Fruit fly (Drosophila melanogaster) whole organism, prepupa: ENCODE results near the gene CG42335.
A peak's percentile ranks its signal among the peaks of the same experiment; 100 is the strongest.

ENCODE experiments used
- Blimp-1 ChIP-seq: fragments of 200-800 bp; sonication (Bioruptor generic); optimal IDR thresholded peaks from 3 replicates; lab custom pipeline; 2017; ENCODE audit warnings: missing biosample characterization, missing genetic modification characterization, mild to moderate bottlenecking, moderate library complexity, missing genetic modification reagents
- CG10669 ChIP-seq: fragments of 200-800 bp; sonication (Bioruptor generic); optimal IDR thresholded peaks from 3 replicates; lab custom pipeline; 2018; ENCODE audit warnings: missing biosample characterization, mild to moderate bottlenecking, missing genetic modification characterization, moderate library complexity
- CG11762 ChIP-seq: fragments of 200-800 bp; sonication (Bioruptor generic); optimal IDR thresholded peaks from 3 replicates; lab custom pipeline; 2016; ENCODE audit warnings: missing biosample characterization, missing genetic modification characterization; ENCODE audit not compliant: insufficient read depth
- CG11902 ChIP-seq: fragments of 200-800 bp; sonication (Bioruptor generic); optimal IDR thresholded peaks from 3 replicates; lab custom pipeline; 2016; ENCODE audit warnings: missing biosample characterization, missing genetic modification characterization
- CG15336 ChIP-seq: fragments of 200-800 bp; sonication (Bioruptor generic); IDR thresholded peaks from 2 replicates; pipeline ENCODE4 v1.3.6; 2022; ENCODE audit warnings: missing biosample characterization, missing genetic modification characterization
- CG31627 ChIP-seq: fragments of 200-800 bp; sonication (Bioruptor generic); optimal IDR thresholded peaks from 3 replicates; lab custom pipeline; 2016; ENCODE audit warnings: missing biosample characterization, missing genetic modification characterization
- CG34406 ChIP-seq: fragments of 200-800 bp; sonication (Bioruptor generic); optimal IDR thresholded peaks from 3 replicates; lab custom pipeline; 2016; ENCODE audit warnings: missing biosample characterization, missing genetic modification characterization
- CG4318 ChIP-seq: fragments of 200-800 bp; sonication (Bioruptor generic); optimal IDR thresholded peaks from 3 replicates; lab custom pipeline; 2017; ENCODE audit warnings: missing biosample characterization, mild to moderate bottlenecking, missing genetic modification characterization
- CG6808 ChIP-seq: fragments of 200-800 bp; sonication (Bioruptor generic); optimal IDR thresholded peaks from 3 replicates; lab custom pipeline; 2017; ENCODE audit warnings: missing biosample characterization, missing genetic modification characterization, mild to moderate bottlenecking, moderate library complexity, missing genetic modification reagents
- CG6854 ChIP-seq: fragments of 200-800 bp; sonication (Bioruptor generic); optimal IDR thresholded peaks from 2 replicates; lab custom pipeline; 2017; ENCODE audit warnings: missing biosample characterization, mild to moderate bottlenecking, missing genetic modification characterization
- CG7368 ChIP-seq: fragments of 200-800 bp; sonication (Bioruptor generic); optimal IDR thresholded peaks from 3 replicates; lab custom pipeline; 2016; ENCODE audit warnings: missing biosample characterization, missing genetic modification characterization
- CG8119 ChIP-seq: fragments of 200-800 bp; sonication (Bioruptor generic); IDR thresholded peaks from 3 replicates; pipeline ENCODE4 v1.3.6; 2022; ENCODE audit warnings: missing biosample characterization, missing genetic modification characterization
- CG9139 ChIP-seq: fragments of 200-800 bp; sonication (Bioruptor generic); optimal IDR thresholded peaks from 3 replicates; lab custom pipeline; 2017; ENCODE audit warnings: missing biosample characterization, mild to moderate bottlenecking, missing genetic modification characterization
- Eip75B ChIP-seq: fragments of 200-800 bp; sonication (Bioruptor generic); optimal IDR thresholded peaks from 3 replicates; lab custom pipeline; 2016; ENCODE audit warnings: missing biosample characterization, missing genetic modification characterization
- Eip78C ChIP-seq: fragments of 200-800 bp; sonication (Bioruptor generic); peaks from one replicate; lab custom pipeline; 2016; ENCODE audit warnings: missing biosample characterization, missing genetic modification characterization
- Eip93F ChIP-seq: fragments of 200-800 bp; sonication (Bioruptor generic); optimal IDR thresholded peaks from 2 replicates; lab custom pipeline; 2016; ENCODE audit warnings: missing biosample characterization, mild to moderate bottlenecking, missing genetic modification characterization
- Ets21C ChIP-seq: fragments of 200-800 bp; sonication (Bioruptor generic); optimal IDR thresholded peaks from 3 replicates; lab custom pipeline; 2016; ENCODE audit warnings: missing biosample characterization, missing genetic modification characterization
- Gug ChIP-seq: fragments of 200-800 bp; sonication (Bioruptor generic); IDR thresholded peaks from 2 replicates; pipeline ENCODE4 v1.3.6; 2022; ENCODE audit warnings: missing biosample characterization, missing genetic modification characterization
- Hr39 ChIP-seq: fragments of 200-800 bp; sonication (Bioruptor generic); optimal IDR thresholded peaks from 2 replicates; lab custom pipeline; 2016; ENCODE audit warnings: missing biosample characterization, missing genetic modification characterization
- Hr4 ChIP-seq: fragments of 200-800 bp; sonication (Bioruptor generic); optimal IDR thresholded peaks from 3 replicates; lab custom pipeline; 2016; ENCODE audit warnings: missing biosample characterization, missing genetic modification characterization
- Sox14 ChIP-seq: fragments of 200-800 bp; sonication (Bioruptor generic); optimal IDR thresholded peaks from 3 replicates; lab custom pipeline; 2016; ENCODE audit warnings: missing biosample characterization, missing genetic modification characterization
- achi ChIP-seq: fragments of 200-800 bp; sonication (Bioruptor generic); optimal IDR thresholded peaks from 3 replicates; lab custom pipeline; 2016; ENCODE audit warnings: missing biosample characterization, missing genetic modification characterization
- acj6 ChIP-seq: fragments of 200-800 bp; sonication (Bioruptor generic); optimal IDR thresholded peaks from 3 replicates; lab custom pipeline; 2016; ENCODE audit warnings: missing biosample characterization, missing genetic modification characterization
- dac ChIP-seq: fragments of 200-800 bp; sonication (Bioruptor generic); optimal IDR thresholded peaks from 2 replicates; lab custom pipeline; 2017; ENCODE audit warnings: missing biosample characterization, mild to moderate bottlenecking, missing genetic modification characterization
- esn ChIP-seq: fragments of 200-800 bp; sonication (Bioruptor generic); optimal IDR thresholded peaks from 2 replicates; lab custom pipeline; 2016; ENCODE audit warnings: missing biosample characterization, mild to moderate bottlenecking, missing genetic modification characterization, moderate library complexity
- fd59A ChIP-seq: fragments of 200-800 bp; sonication (Bioruptor generic); optimal IDR thresholded peaks from 2 replicates; lab custom pipeline; 2017; ENCODE audit warnings: missing biosample characterization, mild to moderate bottlenecking, missing genetic modification characterization, missing genetic modification reagents
- fd85E ChIP-seq: fragments of 200-800 bp; sonication (Bioruptor generic); optimal IDR thresholded peaks from 3 replicates; lab custom pipeline; 2016; ENCODE audit warnings: missing biosample characterization, missing genetic modification characterization
- lz ChIP-seq: fragments of 200-800 bp; sonication (Bioruptor generic); optimal IDR thresholded peaks from 3 replicates; lab custom pipeline; 2016; ENCODE audit warnings: missing biosample characterization, missing genetic modification characterization
- pdm3 ChIP-seq: fragments of 200-800 bp; sonication (Bioruptor generic); optimal IDR thresholded peaks from 3 replicates; lab custom pipeline; 2016; ENCODE audit warnings: missing biosample characterization, missing genetic modification characterization
- salr ChIP-seq, 2 experiments: fragments of 200-800 bp; sonication (Bioruptor generic); optimal IDR thresholded peaks; 3 replicates each; lab custom pipeline; 2016 to 2018; ENCODE audit warnings: missing biosample characterization in 2 of 2, missing genetic modification characterization in 2 of 2, mild to moderate bottlenecking in 1 of 2
- ss ChIP-seq, 2 experiments: fragments of 200-800 bp; sonication (Bioruptor generic); optimal IDR thresholded peaks; 2 replicates in 1 of 2; 3 replicates in 1 of 2; lab custom pipeline; 2017 to 2018; ENCODE audit warnings: mild to moderate bottlenecking in 2 of 2, missing biosample characterization in 2 of 2, missing genetic modification characterization in 2 of 2, moderate library complexity in 1 of 2
- vri ChIP-seq: fragments of 200-800 bp; sonication (Bioruptor generic); optimal IDR thresholded peaks from 3 replicates; lab custom pipeline; 2016; ENCODE audit warnings: missing biosample characterization, mild to moderate bottlenecking, missing genetic modification characterization

Gene CG42335

dm6 chr3R:21748954-21749920 is 9.3 kb upstream of the CG42335 start, which contains the start of gene CG31233:
CG31233 (plus strand) TSS chr3R:21749853.
- TF ChIP-seq CG31627 (no peak), fd59A (GFP tag; lab: Kevin White, UChicago) (no peak), CG6854 (no peak), achi (GFP tag; lab: Kevin White, UChicago) (no peak), CG11902 (GFP tag; lab: Kevin White, UChicago) (no peak), acj6 (GFP tag; lab: Kevin White, UChicago) (no peak), Sox14 (no peak)

dm6 chr3R:21753099-21753498 is 5.5 kb upstream of the CG42335 start:
- TF ChIP-seq CG11902 (GFP tag; lab: Kevin White, UChicago), result no peak
- TF ChIP-seq, all 60 proteins: peak for 0

dm6 chr3R:21753974-21754373 is 4.6 kb upstream of the CG42335 start, which contains the start of gene CG31198:
CG31198 (plus strand) TSS chr3R:21754324.
- TF ChIP-seq vri (GFP tag; lab: Kevin White, UChicago), result peak; percentile 98
- TF ChIP-seq CG11762, result no peak

dm6 chr3R:21757550-21757949 is 1.0 kb upstream of the CG42335 start:
- TF ChIP-seq Hr4 (GFP tag; lab: Kevin White, UChicago) (no peak), vri (GFP tag; lab: Kevin White, UChicago) (no peak), Ets21C (GFP tag; lab: Kevin White, UChicago) (no peak), ss (GFP tag; optimal IDR thresholded peaks at IDR 0.05; lab: Kevin White, UChicago) (no peak), CG7368 (no peak), fd85E (GFP tag; lab: Kevin White, UChicago) (no peak), lz (no peak), CG6808 (GFP tag; lab: Kevin White, UChicago) (no peak), CG15336 (GFP tag; lab: Robert Waterston, UW) (no peak), CG9139 (GFP tag; lab: Kevin White, UChicago) (no peak), CG31627 (no peak), CG10669 (no peak), Gug (GFP tag; lab: Robert Waterston, UW) (no peak), CG4318 (GFP tag; lab: Kevin White, UChicago) (no peak), CG34406 (GFP tag; lab: Kevin White, UChicago) (no peak), CG8119 (GFP tag; lab: Robert Waterston, UW) (no peak)

dm6 chr3R:21769218-21769617 is 10.7 kb downstream of the CG42335 start, which contains the start of gene Burs:
Burs (plus strand) TSS chr3R:21769518.
- TF ChIP-seq salr (GFP tag; optimal IDR thresholded peaks at IDR 0.05; lab: Kevin White, UChicago), result no peak
- TF ChIP-seq Blimp-1 (GFP tag; lab: Kevin White, UChicago), result no peak
- TF ChIP-seq pdm3 (GFP tag; lab: Kevin White, UChicago), result no peak
- TF ChIP-seq dac (GFP tag; lab: Kevin White, UChicago), result no peak
- TF ChIP-seq, all 60 proteins: peak for 0

dm6 chr3R:21775766-21776165 is 17.2 kb downstream of the CG42335 start, which contains the start of the genes GABA-B-R2 and CG6800:
GABA-B-R2 (minus strand) TSS chr3R:21775840.
CG6800 (plus strand) TSS chr3R:21776138.
- TF ChIP-seq CG4318 (GFP tag; lab: Kevin White, UChicago) (no peak), Eip93F (GFP tag; lab: Kevin White, UChicago) (no peak), Blimp-1 (GFP tag; lab: Kevin White, UChicago) (no peak), Eip78C (GFP tag; lab: Kevin White, UChicago) (no peak), CG31627 (no peak), achi (GFP tag; lab: Kevin White, UChicago) (peak; percentile 65), Eip75B (GFP tag; lab: Kevin White, UChicago) (no peak), Hr39 (GFP tag; lab: Kevin White, UChicago) (no peak), esn (GFP tag; lab: Kevin White, UChicago) (no peak)
- TF ChIP-seq, all 60 proteins: peak for 1
